Fruit fly (Drosophila melanogaster) whole organism, prepupa: Measurements from ENCODE around the gene CG6048.

Experiments used
- CG1621 ChIP-seq: fragments of 200-800 bp; sonication (Bioruptor generic); optimal IDR thresholded peaks from 3 replicates; lab custom pipeline; 2018; ENCODE audit warnings: missing biosample characterization, mild to moderate bottlenecking, missing genetic modification characterization
- CG6792 ChIP-seq: fragments of 200-800 bp; sonication (Bioruptor generic); optimal IDR thresholded peaks from 3 replicates; lab custom pipeline; 2016; ENCODE audit warnings: missing biosample characterization, missing genetic modification characterization
- CG7368 ChIP-seq: fragments of 200-800 bp; sonication (Bioruptor generic); optimal IDR thresholded peaks from 3 replicates; lab custom pipeline; 2016; ENCODE audit warnings: missing biosample characterization, missing genetic modification characterization
- CG8319 ChIP-seq: fragments of 200-800 bp; sonication (Bioruptor generic); optimal IDR thresholded peaks from 3 replicates; lab custom pipeline; 2016; ENCODE audit warnings: missing biosample characterization, missing genetic modification characterization
- Eip93F ChIP-seq: fragments of 200-800 bp; sonication (Bioruptor generic); optimal IDR thresholded peaks from 2 replicates; lab custom pipeline; 2016; ENCODE audit warnings: missing biosample characterization, mild to moderate bottlenecking, missing genetic modification characterization
- Lpt ChIP-seq: fragments of 200-800 bp; sonication (Bioruptor generic); optimal IDR thresholded peaks from 3 replicates; lab custom pipeline; 2016; ENCODE audit warnings: missing biosample characterization, missing genetic modification characterization
- acj6 ChIP-seq: fragments of 200-800 bp; sonication (Bioruptor generic); optimal IDR thresholded peaks from 3 replicates; lab custom pipeline; 2016; ENCODE audit warnings: missing biosample characterization, missing genetic modification characterization
- salr ChIP-seq, 2 experiments: fragments of 200-800 bp; sonication (Bioruptor generic); optimal IDR thresholded peaks; 3 replicates each; lab custom pipeline; 2016 to 2018; ENCODE audit warnings: missing biosample characterization in 2 of 2, missing genetic modification characterization in 2 of 2, mild to moderate bottlenecking in 1 of 2
- vri ChIP-seq: fragments of 200-800 bp; sonication (Bioruptor generic); optimal IDR thresholded peaks from 3 replicates; lab custom pipeline; 2016; ENCODE audit warnings: missing biosample characterization, mild to moderate bottlenecking, missing genetic modification characterization

The CG6048 gene

DNA sequence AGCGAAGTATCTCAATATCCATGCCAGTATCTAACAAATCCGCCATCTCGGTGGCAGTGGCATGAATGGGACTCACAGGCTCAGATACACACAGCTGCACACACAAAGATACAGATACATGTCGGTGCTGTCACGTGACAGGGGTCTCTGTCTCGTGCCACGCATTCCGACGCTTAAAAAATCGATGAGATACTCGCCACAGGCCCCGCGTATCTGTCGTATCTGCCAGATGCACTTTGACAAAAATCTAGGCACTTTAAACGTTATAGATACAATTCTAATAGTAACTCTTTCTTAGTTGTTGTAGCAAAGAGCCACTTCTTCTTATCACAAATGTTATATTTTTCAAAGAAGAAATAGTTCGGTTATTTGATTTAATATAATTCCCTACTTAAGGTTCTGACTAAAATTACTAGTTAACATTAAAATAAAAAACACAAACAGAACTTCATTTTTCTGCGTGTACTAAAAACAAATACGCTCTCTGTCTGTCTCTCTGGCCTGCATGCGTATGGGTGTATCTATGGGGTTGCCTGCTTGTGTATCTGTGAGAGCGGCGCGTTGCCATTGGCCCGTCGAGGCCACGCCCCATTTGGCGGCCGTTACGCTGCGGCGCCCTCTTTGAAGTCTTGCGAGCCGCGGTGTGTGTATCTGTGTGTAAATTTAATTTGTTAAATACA is 48.5 kb downstream of the CG6048 start, which contains the start of gene CG4766 (continued):
- TF ChIP-seq CG6792 (GFP tag; lab: Kevin White, UChicago) (peak; percentile 87), salr (GFP tag; optimal IDR thresholded peaks at IDR 0.05; lab: Kevin White, UChicago) (peak; percentile 42 to 83), CG8319 (GFP tag; lab: Kevin White, UChicago) (peak; percentile 72), vri (peak; percentile 76), CG1621 (tag; lab: Kevin White, UChicago) (peak; percentile 61), acj6 (GFP tag; lab: Kevin White, UChicago) (peak; percentile 86), CG7368 (GFP tag; lab: Kevin White, UChicago) (peak; percentile 74), Eip93F (peak; percentile 23), Lpt (GFP tag; lab: Kevin White, UChicago) (peak; percentile 77)
